Worm (Caenorhabditis elegans) whole organism, late embryonic: ENCODE measurements around the gene C04G6.2.

Experiments used
- ama-1 ChIP-seq: fragments of 150-350 bp; optimal IDR thresholded peaks from 2 replicates; lab custom pipeline; 2014
- dmd-4 ChIP-seq: sonication (generic microtip); optimal IDR thresholded peaks from 2 replicates; lab custom pipeline; 2016; ENCODE audit warnings: borderline replicate concordance, missing genetic modification characterization, missing compliant biosample characterization
- nfya-1 ChIP-seq: sonication (generic microtip); optimal IDR thresholded peaks from 2 replicates; lab custom pipeline; 2017; ENCODE audit warnings: missing genetic modification characterization, mild to moderate bottlenecking, missing compliant biosample characterization, antibody characterized with exemption, moderate library complexity
- pqm-1 ChIP-seq: sonication (generic microtip); optimal IDR thresholded peaks from 2 replicates; lab custom pipeline; 2016; ENCODE audit warnings: missing genetic modification characterization, missing compliant biosample characterization
- pros-1 ChIP-seq: fragments of 150-350 bp; optimal IDR thresholded peaks from 2 replicates; lab custom pipeline; 2014; ENCODE audit warnings: missing biosample characterization, missing genetic modification reagents, missing genetic modification characterization

DNA sequence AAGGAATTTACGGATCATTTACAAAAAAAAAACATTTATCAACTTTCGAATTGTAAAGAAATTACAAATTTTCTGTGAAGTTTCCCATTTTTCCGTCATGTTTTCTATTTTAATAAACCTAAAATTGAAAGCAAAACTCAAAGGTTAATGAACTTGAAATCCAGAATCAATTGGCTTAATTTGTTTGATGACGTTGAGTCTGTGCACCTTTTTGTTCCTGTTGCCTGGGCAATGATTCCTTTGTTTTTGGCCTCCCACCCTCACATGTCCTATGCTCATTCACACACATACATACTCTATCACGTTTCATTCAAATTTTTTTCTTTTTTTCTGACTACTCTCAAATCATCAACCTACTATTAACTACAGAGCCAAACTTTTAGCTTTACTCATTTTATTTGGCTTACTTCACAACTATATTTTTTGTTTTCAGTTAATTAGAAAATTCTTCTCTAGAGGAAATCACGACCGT is 43.3 kb downstream of the C04G6.2 start, which contains the start of gene F58A6.2:
- TF ChIP-seq pqm-1 (no peak), dmd-4 (no peak), ama-1 (no peak), pros-1 (tag; lab: Kevin White, UChicago) (no peak), nfya-1 (tag; lab: Kevin White, UChicago) (no peak)
